Worm (Caenorhabditis elegans): ENCODE data around the gene ceh-18.

- TF ChIP-seq nhr-77 (tag; optimal IDR thresholded peaks at IDR 0.05) (no peak), ceh-82 (tag; optimal IDR thresholded peaks at IDR 0.05) (no peak)
Measured at ce11 chrX:3824907-3825689, 32.5 kb downstream of the ceh-18 start.

Measured in whole organism, L3 larva.